Worm (Caenorhabditis elegans) whole organism, L4/young adult: Measurements from ENCODE around the gene srxa-5.

ENCODE experiments used
- W03F9.2 ChIP-seq: fragments of 150-350 bp; optimal IDR thresholded peaks from 2 replicates; lab custom pipeline; 2014; ENCODE audit warnings: missing biosample characterization, missing genetic modification characterization
- dao-5 ChIP-seq: sonication (generic microtip); optimal IDR thresholded peaks from 2 replicates; lab custom pipeline; 2016; ENCODE audit warnings: missing genotype, missing genetic modification characterization, moderate library complexity, missing compliant biosample characterization
- him-1 ChIP-seq: sonication (generic microtip); optimal IDR thresholded peaks from 2 replicates; lab custom pipeline; 2016; ENCODE audit warnings: missing genotype, missing genetic modification reagents, missing genetic modification characterization, missing compliant biosample characterization

ce11 chrIII:6519949-6520348, 12.8 kb upstream of the srxa-5 start, which contains the start of gene C09E7.10:
- TF ChIP-seq him-1 (tag; lab: Kevin White, UChicago) (no peak), dao-5 (no peak), W03F9.2 (tag; lab: Kevin White, UChicago) (no peak)
